Worm (Caenorhabditis elegans) whole organism, L4/young adult: ENCODE results near the gene ndub-6.

Experiments used
- W03F9.2 ChIP-seq: fragments of 150-350 bp; optimal IDR thresholded peaks from 2 replicates; lab custom pipeline; 2014; ENCODE audit warnings: missing biosample characterization, missing genetic modification characterization
- dao-5 ChIP-seq: sonication (generic microtip); optimal IDR thresholded peaks from 2 replicates; lab custom pipeline; 2016; ENCODE audit warnings: missing genotype, missing genetic modification characterization, moderate library complexity, missing compliant biosample characterization
- him-1 ChIP-seq: sonication (generic microtip); optimal IDR thresholded peaks from 2 replicates; lab custom pipeline; 2016; ENCODE audit warnings: missing genotype, missing genetic modification reagents, missing genetic modification characterization, missing compliant biosample characterization

DNA sequence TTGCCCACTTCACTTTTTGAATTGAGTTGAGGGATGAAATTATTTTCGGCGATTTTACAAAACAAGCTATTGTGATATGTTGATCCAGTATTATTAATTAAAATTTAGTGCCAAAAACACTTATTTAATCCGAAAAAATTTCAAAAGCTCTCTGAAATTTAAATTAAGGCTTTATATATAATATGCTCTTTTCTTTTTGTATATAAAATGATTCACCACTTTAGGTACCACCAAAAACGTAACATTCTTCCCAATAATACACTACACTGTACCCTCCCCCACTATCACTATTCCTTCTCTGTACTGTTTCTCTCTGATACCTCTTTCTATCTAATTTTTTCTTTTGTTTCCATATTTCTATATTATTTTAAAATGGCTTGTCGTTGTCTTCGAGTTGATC lies 8.4 kb upstream of the ndub-6 start, which contains the start of gene prx-2:
- no peak for TF ChIP-seq W03F9.2
- TF ChIP-seq dao-5 (tag; lab: Kevin White, UChicago) = no peak
- TF ChIP-seq him-1 = no peak
